Worm (Caenorhabditis elegans) whole organism, L4 larva: ENCODE results near the gene M70.2.

ENCODE experiments used
- F26F4.8 ChIP-seq: fragments of 200-800 bp; sonication (Bioruptor generic); conservative IDR thresholded peaks from 2 replicates; pipeline ENCODE4 v1.3.6; 2022; ENCODE audit warnings: missing genetic modification characterization, missing compliant biosample characterization
- F37D6.2 ChIP-seq: sonication (generic microtip); optimal IDR thresholded peaks from 2 replicates; lab custom pipeline; 2016; ENCODE audit warnings: mild to moderate bottlenecking, missing genetic modification characterization, missing compliant biosample characterization
- F49E8.2 ChIP-seq: sonication (generic microtip); optimal IDR thresholded peaks from 2 replicates; lab custom pipeline; 2016; ENCODE audit warnings: missing compliant biosample characterization, mild to moderate bottlenecking, missing genetic modification characterization, borderline replicate concordance
- Y105C5A.15 ChIP-seq: fragments of 200-800 bp; sonication (Bioruptor generic); IDR thresholded peaks from 2 replicates; pipeline ENCODE4 v1.3.6; 2022; ENCODE audit warnings: missing genetic modification characterization, missing compliant biosample characterization
- Y5F2A.4 ChIP-seq: fragments of 200-800 bp; sonication (Bioruptor generic); optimal IDR thresholded peaks from 2 replicates; lab custom pipeline; 2018; ENCODE audit warnings: mild to moderate bottlenecking, missing genetic modification characterization, missing compliant biosample characterization
- aha-1 ChIP-seq: fragments of 150-350 bp; peaks from one replicate; lab custom pipeline; 2014; ENCODE audit warnings: missing biosample characterization, missing genetic modification characterization
- cey-2 ChIP-seq: sonication (generic microtip); optimal IDR thresholded peaks from 3 replicates; lab custom pipeline; 2017; ENCODE audit warnings: missing genetic modification characterization, mild to moderate bottlenecking, missing compliant biosample characterization, antibody characterized with exemption, borderline replicate concordance; ENCODE audit not compliant: insufficient read depth
- ctbp-1 ChIP-seq: fragments of 200-800 bp; sonication (Bioruptor generic); IDR thresholded peaks from 2 replicates; pipeline ENCODE4 v1.3.6; 2022; ENCODE audit warnings: missing genetic modification reagents, missing genetic modification characterization, missing compliant biosample characterization
- daf-12 ChIP-seq: fragments of 150-350 bp; optimal IDR thresholded peaks from 2 replicates; lab custom pipeline; 2014; ENCODE audit warnings: missing biosample characterization, missing genetic modification reagents, missing genetic modification characterization
- daf-19 ChIP-seq: fragments of 200-800 bp; sonication (Bioruptor generic); conservative IDR thresholded peaks from 2 replicates; pipeline ENCODE4 v1.3.6; 2022; ENCODE audit warnings: missing genetic modification characterization, missing compliant biosample characterization
- daf-8 ChIP-seq: fragments of 200-800 bp; sonication (Bioruptor generic); IDR thresholded peaks from 2 replicates; pipeline ENCODE4 v1.3.6; 2022; ENCODE audit warnings: missing genetic modification characterization, missing compliant biosample characterization
- dmd-6 ChIP-seq: fragments of 200-800 bp; sonication (Bioruptor generic); IDR thresholded peaks from 2 replicates; pipeline ENCODE4 v1.3.6; 2022; ENCODE audit warnings: missing genetic modification reagents, missing genetic modification characterization, missing compliant biosample characterization
- fkh-10 ChIP-seq: fragments of 150-350 bp; optimal IDR thresholded peaks from 2 replicates; lab custom pipeline; 2014; ENCODE audit warnings: missing biosample characterization, missing genetic modification reagents, missing genetic modification characterization
- hif-1 ChIP-seq, 2 experiments: sonication (generic microtip); optimal IDR thresholded peaks; 2 replicates each; lab custom pipeline; 2016 to 2017; ENCODE audit warnings: missing compliant biosample characterization in 2 of 2, missing genetic modification characterization in 2 of 2, missing genetic modification reagents in 2 of 2, missing genotype in 2 of 2, mild to moderate bottlenecking in 1 of 2
- hlh-11 ChIP-seq: fragments of 200-800 bp; sonication (Bioruptor generic); optimal IDR thresholded peaks from 2 replicates; lab custom pipeline; 2018; ENCODE audit warnings: mild to moderate bottlenecking, missing genetic modification characterization, missing compliant biosample characterization
- hmg-1.1 ChIP-seq: fragments of 200-800 bp; sonication (Bioruptor generic); IDR thresholded peaks from 2 replicates; pipeline ENCODE4 v1.3.6; 2022; ENCODE audit warnings: missing genetic modification reagents, missing genetic modification characterization, missing compliant biosample characterization
- lim-7 ChIP-seq: fragments of 200-800 bp; sonication (Bioruptor generic); IDR thresholded peaks from 2 replicates; pipeline ENCODE4 v1.3.6; 2022; ENCODE audit warnings: missing genetic modification characterization, missing compliant biosample characterization
- lin-29 ChIP-seq: fragments of 200-800 bp; sonication (Bioruptor generic); IDR thresholded peaks from 2 replicates; pipeline ENCODE4 v1.3.6; 2022; ENCODE audit warnings: missing genetic modification reagents, missing genetic modification characterization, missing compliant biosample characterization
- lin-39 ChIP-seq: fragments of 150-350 bp; optimal IDR thresholded peaks from 2 replicates; lab custom pipeline; 2014; ENCODE audit warnings: missing biosample characterization, missing genetic modification reagents, missing genetic modification characterization
- lir-3 ChIP-seq: sonication (generic microtip); optimal IDR thresholded peaks from 2 replicates; lab custom pipeline; 2016; ENCODE audit warnings: mild to moderate bottlenecking, missing genetic modification characterization, missing compliant biosample characterization
- lsy-2 ChIP-seq, 2 experiments: fragments of 150-350 bp in 1 of 2; sonication (generic microtip) in 1 of 2; optimal IDR thresholded peaks; 2 replicates each; lab custom pipeline; 2014 to 2017; ENCODE audit warnings: missing biosample characterization in 2 of 2, missing genetic modification characterization in 2 of 2
- madf-9 ChIP-seq: fragments of 200-800 bp; sonication (Bioruptor generic); conservative IDR thresholded peaks from 2 replicates; pipeline ENCODE4 v1.3.6; 2022; ENCODE audit warnings: missing genetic modification reagents, missing genetic modification characterization, missing compliant biosample characterization
- mdl-1 ChIP-seq, 2 experiments: fragments of 150-350 bp in 1 of 2; sonication (generic microtip) in 1 of 2; optimal IDR thresholded peaks; 2 replicates each; lab custom pipeline; 2014 to 2017; ENCODE audit warnings: missing biosample characterization in 2 of 2, missing genetic modification characterization in 2 of 2
- mxl-2 ChIP-seq: fragments of 200-800 bp; sonication (Bioruptor generic); conservative IDR thresholded peaks from 2 replicates; pipeline ENCODE4 v1.3.6; 2022; ENCODE audit warnings: missing genetic modification reagents, missing genetic modification characterization, missing compliant biosample characterization
- mxl-3 ChIP-seq: fragments of 200-800 bp; sonication (Bioruptor generic); optimal IDR thresholded peaks from 2 replicates; lab custom pipeline; 2018; ENCODE audit warnings: mild to moderate bottlenecking, missing genetic modification characterization, missing compliant biosample characterization
- nhr-102 ChIP-seq: sonication (generic microtip); optimal IDR thresholded peaks from 2 replicates; lab custom pipeline; 2016; ENCODE audit warnings: mild to moderate bottlenecking, missing genetic modification characterization, moderate library complexity, missing compliant biosample characterization
- nhr-28 ChIP-seq: fragments of 150-350 bp; optimal IDR thresholded peaks from 2 replicates; lab custom pipeline; 2014; ENCODE audit warnings: missing biosample characterization, missing genetic modification characterization
- nhr-41 ChIP-seq: fragments of 200-800 bp; sonication (Bioruptor generic); IDR thresholded peaks from 2 replicates; pipeline ENCODE4 v1.3.6; 2022; ENCODE audit warnings: missing genetic modification reagents, missing genetic modification characterization, missing compliant biosample characterization
- nhr-42 ChIP-seq: fragments of 200-800 bp; sonication (Bioruptor generic); IDR thresholded peaks from 2 replicates; pipeline ENCODE4 v1.3.6; 2022; ENCODE audit warnings: missing genetic modification characterization, missing compliant biosample characterization
- nhr-6 ChIP-seq: fragments of 150-350 bp; optimal IDR thresholded peaks from 2 replicates; lab custom pipeline; 2014; ENCODE audit warnings: missing biosample characterization, missing genetic modification characterization
- nhr-76 ChIP-seq: fragments of 150-350 bp; optimal IDR thresholded peaks from 2 replicates; lab custom pipeline; 2014; ENCODE audit warnings: missing biosample characterization, missing genetic modification characterization
- pqm-1 ChIP-seq: sonication (generic microtip); optimal IDR thresholded peaks from 2 replicates; lab custom pipeline; 2017; ENCODE audit warnings: missing biosample characterization, missing genetic modification characterization
- skn-1 ChIP-seq: fragments of 150-350 bp; optimal IDR thresholded peaks from 2 replicates; lab custom pipeline; 2014; ENCODE audit warnings: missing biosample characterization, missing genetic modification characterization
- spr-1 ChIP-seq: sonication (generic microtip); optimal IDR thresholded peaks from 2 replicates; lab custom pipeline; 2016; ENCODE audit warnings: mild to moderate bottlenecking, missing genetic modification characterization, missing compliant biosample characterization
- tag-97 ChIP-seq: fragments of 200-800 bp; sonication (Bioruptor generic); IDR thresholded peaks from 2 replicates; pipeline ENCODE4 v1.3.6; 2022; ENCODE audit warnings: missing genetic modification characterization, missing compliant biosample characterization
- unc-62 ChIP-seq, 3 experiments: fragments of 150-350 bp in 1 of 3; sonication (generic microtip); optimal IDR thresholded peaks in 2 of 3; peaks in 1 of 3; 1 replicate in 1 of 3; 2 replicates in 2 of 3; lab custom pipeline; 2014 to 2017; ENCODE audit warnings: missing biosample characterization in 3 of 3, missing genetic modification characterization in 3 of 3, missing genetic modification reagents in 3 of 3, missing genotype in 1 of 3
- zfp-2 ChIP-seq: sonication (generic microtip); optimal IDR thresholded peaks from 2 replicates; lab custom pipeline; 2016; ENCODE audit warnings: mild to moderate bottlenecking, missing genetic modification characterization, missing compliant biosample characterization
- zip-11 ChIP-seq: fragments of 200-800 bp; sonication (Bioruptor generic); IDR thresholded peaks from 2 replicates; pipeline ENCODE4 v1.3.6; 2022; ENCODE audit warnings: missing genetic modification characterization, missing compliant biosample characterization
- ztf-7 ChIP-seq: fragments of 150-350 bp; optimal IDR thresholded peaks from 2 replicates; lab custom pipeline; 2014; ENCODE audit warnings: missing biosample characterization, missing genetic modification characterization

Gene M70.2

ce11 chrIV:2242349-2243088 is at the start of gene M70.2, which contains the start of gene M70.3:
Gene M70.2 (plus strand): TSS chrIV:2243038.
Gene M70.3 (minus strand): TSS chrIV:2242449.
- TF ChIP-seq nhr-42 (GFP tag; lab: Robert Waterston, UW): no peak
- no peak for TF ChIP-seq F26F4.8 (GFP tag; lab: Robert Waterston, UW)
- TF ChIP-seq lin-29 (GFP tag; lab: Robert Waterston, UW): no peak
- no peak for TF ChIP-seq daf-8 (GFP tag; lab: Robert Waterston, UW)
- no peak for TF ChIP-seq F37D6.2 (tag; lab: Kevin White, UChicago)
- no peak for TF ChIP-seq zip-11 (GFP tag; lab: Robert Waterston, UW)
- no peak for TF ChIP-seq zfp-2 (tag; lab: Kevin White, UChicago)
- no peak for TF ChIP-seq hif-1 (tag; optimal IDR thresholded peaks at IDR 0.05; lab: Kevin White, UChicago)
- no peak for TF ChIP-seq lir-3 (tag; lab: Kevin White, UChicago)
- TF ChIP-seq mxl-2 (GFP tag; lab: Robert Waterston, UW): no peak
- TF ChIP-seq cey-2: no peak
- TF ChIP-seq daf-12 (tag; lab: Kevin White, UChicago): no peak
- no peak for TF ChIP-seq madf-9
- TF ChIP-seq ctbp-1 (GFP tag; lab: Robert Waterston, UW): no peak
- no peak for TF ChIP-seq Y5F2A.4 (GFP tag; lab: Kevin White, UChicago)
- no peak for TF ChIP-seq lim-7 (GFP tag; lab: Robert Waterston, UW)

ce11 chrIV:2193558-2193957 is 49.3 kb upstream of the M70.2 start:
- peak in 1 of 2 experiments; percentile 79 for TF ChIP-seq hif-1 (tag; optimal IDR thresholded peaks at IDR 0.05; lab: Kevin White, UChicago)
- TF ChIP-seq fkh-10 (GFP tag; lab: Kevin White, UChicago): no peak
- no peak for TF ChIP-seq lin-29 (GFP tag; lab: Robert Waterston, UW)
- TF ChIP-seq unc-62 (GFP tag; optimal IDR thresholded peaks at IDR 0.05 in 1 of 2; lab: Kevin White, UChicago): peak in 1 of 2 experiments; percentile 68
- TF ChIP-seq unc-62 (tag; optimal IDR thresholded peaks at IDR 0.05; lab: Kevin White, UChicago): no peak

ce11 chrIV:2195598-2195997 is 47.2 kb upstream of the M70.2 start:
- no peak for TF ChIP-seq nhr-41 (GFP tag; lab: Robert Waterston, UW)
- TF ChIP-seq mxl-3 (GFP tag; lab: Kevin White, UChicago): peak; percentile 86
- peak; percentile 19 for TF ChIP-seq hlh-11 (tag; lab: Kevin White, UChicago)
- TF ChIP-seq mdl-1 (tag; optimal IDR thresholded peaks at IDR 0.05; lab: Kevin White, UChicago): peak in 1 of 2 experiments; percentile 37
- no peak for TF ChIP-seq nhr-6 (tag; lab: Kevin White, UChicago)
- no peak for TF ChIP-seq hmg-1.1
- no peak for TF ChIP-seq lsy-2 (tag; optimal IDR thresholded peaks at IDR 0.05; lab: Kevin White, UChicago)
- TF ChIP-seq nhr-102: peak; percentile 13
- TF ChIP-seq nhr-28 (tag; lab: Kevin White, UChicago): peak; percentile 96
- TF ChIP-seq dmd-6 (GFP tag; lab: Robert Waterston, UW): 0 out of 2 replicates have a peak, but pooled peaks have one; percentile 6
- TF ChIP-seq skn-1 (tag; lab: Kevin White, UChicago): no peak
- no peak for TF ChIP-seq nhr-76 (tag; lab: Kevin White, UChicago)
- no peak for TF ChIP-seq Y105C5A.15 (GFP tag; lab: Robert Waterston, UW)
- TF ChIP-seq pqm-1: no peak
- TF ChIP-seq hif-1 (tag; optimal IDR thresholded peaks at IDR 0.05; lab: Kevin White, UChicago): no peak
- TF ChIP-seq tag-97 (GFP tag; lab: Robert Waterston, UW): no peak
- TF ChIP-seq F26F4.8 (GFP tag; lab: Robert Waterston, UW): no peak
- no peak for TF ChIP-seq lin-29 (GFP tag; lab: Robert Waterston, UW)
- TF ChIP-seq aha-1 (tag; lab: Kevin White, UChicago): no peak
- TF ChIP-seq spr-1 (tag; lab: Kevin White, UChicago): no peak
- TF ChIP-seq F49E8.2 (tag; lab: Kevin White, UChicago): no peak
- no peak for TF ChIP-seq daf-19 (GFP tag; lab: Robert Waterston, UW)
- TF ChIP-seq ztf-7: no peak
- no peak for TF ChIP-seq lin-39
